Fruit fly (Drosophila melanogaster) whole organism, pupa: ENCODE results near the gene CG42238.

Source experiments
- CG10348 ChIP-seq: fragments of 200-800 bp; sonication (Bioruptor generic); IDR thresholded peaks from 2 replicates; pipeline ENCODE4 v1.3.6; 2022; ENCODE audit warnings: missing biosample characterization, missing genetic modification characterization
- CG12605 ChIP-seq: fragments of 200-800 bp; sonication (Bioruptor generic); IDR thresholded peaks from 2 replicates; pipeline ENCODE4 v1.3.6; 2022; ENCODE audit warnings: missing biosample characterization, missing genetic modification characterization
- CG13204 ChIP-seq: fragments of 200-800 bp; sonication (Bioruptor generic); optimal IDR thresholded peaks from 2 replicates; lab custom pipeline; 2018; ENCODE audit warnings: missing biosample characterization, mild to moderate bottlenecking, missing genetic modification characterization, moderate library complexity
- CG14655 ChIP-seq: fragments of 200-800 bp; sonication (Bioruptor generic); optimal IDR thresholded peaks from 3 replicates; lab custom pipeline; 2017; ENCODE audit warnings: mild to moderate bottlenecking, missing biosample characterization, missing genetic modification reagents, missing genetic modification characterization
- CG15710 ChIP-seq: fragments of 200-800 bp; sonication (Bioruptor generic); optimal IDR thresholded peaks from 2 replicates; lab custom pipeline; 2018; ENCODE audit warnings: missing biosample characterization, mild to moderate bottlenecking, missing genetic modification characterization, moderate library complexity
- CG17806 ChIP-seq: fragments of 200-800 bp; sonication (Bioruptor generic); optimal IDR thresholded peaks from 2 replicates; lab custom pipeline; 2018; ENCODE audit warnings: missing biosample characterization, mild to moderate bottlenecking, missing genetic modification characterization, moderate library complexity
- CG32121 ChIP-seq: fragments of 200-800 bp; sonication (Bioruptor generic); IDR thresholded peaks from 2 replicates; pipeline ENCODE4 v1.3.6; 2022; ENCODE audit warnings: missing biosample characterization, missing genetic modification characterization
- CG34367 ChIP-seq: fragments of 200-800 bp; sonication (Bioruptor generic); optimal IDR thresholded peaks from 2 replicates; lab custom pipeline; 2018; ENCODE audit warnings: missing biosample characterization, mild to moderate bottlenecking, missing genetic modification characterization
- CG4496 ChIP-seq: fragments of 200-800 bp; sonication (Bioruptor generic); IDR thresholded peaks from 3 replicates; pipeline ENCODE4 v1.3.6; 2022; ENCODE audit warnings: missing biosample characterization, missing genetic modification characterization
- CG8159 ChIP-seq: fragments of 200-800 bp; sonication (Bioruptor generic); optimal IDR thresholded peaks from 3 replicates; lab custom pipeline; 2018; ENCODE audit warnings: missing biosample characterization, mild to moderate bottlenecking, missing genetic modification characterization, moderate library complexity
- CG8301 ChIP-seq: fragments of 200-800 bp; sonication (Bioruptor generic); optimal IDR thresholded peaks from 2 replicates; lab custom pipeline; 2018; ENCODE audit warnings: missing biosample characterization, mild to moderate bottlenecking, missing genetic modification characterization
- CG9948 ChIP-seq: fragments of 200-800 bp; sonication (Bioruptor generic); optimal IDR thresholded peaks from 2 replicates; lab custom pipeline; 2018; ENCODE audit warnings: missing biosample characterization, mild to moderate bottlenecking, missing genetic modification characterization, moderate library complexity
- D1 ChIP-seq: fragments of 200-800 bp; sonication (Bioruptor generic); optimal IDR thresholded peaks from 2 replicates; lab custom pipeline; 2018; ENCODE audit warnings: missing biosample characterization, mild to moderate bottlenecking, missing genetic modification characterization, moderate library complexity
- EcR ChIP-seq: fragments of 200-800 bp; sonication (Bioruptor generic); optimal IDR thresholded peaks from 3 replicates; lab custom pipeline; 2019; ENCODE audit warnings: missing biosample characterization, missing genetic modification characterization, mild to moderate bottlenecking, moderate library complexity, missing genetic modification reagents
- Ets98B ChIP-seq: fragments of 200-800 bp; sonication (Bioruptor generic); IDR thresholded peaks from 2 replicates; pipeline ENCODE4 v1.3.6; 2022; ENCODE audit warnings: missing biosample characterization, missing genetic modification characterization
- Pif1A ChIP-seq: fragments of 200-800 bp; sonication (Bioruptor generic); optimal IDR thresholded peaks from 3 replicates; lab custom pipeline; 2016; ENCODE audit warnings: missing biosample characterization, missing genetic modification characterization
- Pif1B ChIP-seq: fragments of 200-800 bp; sonication (Bioruptor generic); optimal IDR thresholded peaks from 3 replicates; lab custom pipeline; 2016; ENCODE audit warnings: missing biosample characterization, missing genetic modification characterization
- Snoo ChIP-seq: fragments of 200-800 bp; sonication (Bioruptor generic); optimal IDR thresholded peaks from 3 replicates; lab custom pipeline; 2017; ENCODE audit warnings: missing biosample characterization, mild to moderate bottlenecking, missing genetic modification characterization, inconsistent platforms
- fd96Ca ChIP-seq: fragments of 200-800 bp; sonication (Bioruptor generic); IDR thresholded peaks from 3 replicates; pipeline ENCODE4 v1.3.6; 2022; ENCODE audit warnings: missing biosample characterization, missing genetic modification characterization
- gl ChIP-seq: fragments of 200-800 bp; sonication (Bioruptor generic); optimal IDR thresholded peaks from 2 replicates; lab custom pipeline; 2018; ENCODE audit warnings: missing biosample characterization, mild to moderate bottlenecking, missing genetic modification characterization
- rn ChIP-seq: fragments of 200-800 bp; sonication (Bioruptor generic); IDR thresholded peaks from 2 replicates; pipeline ENCODE4 v1.3.6; 2022; ENCODE audit warnings: missing biosample characterization, missing genetic modification characterization

Gene CG42238

DNA sequence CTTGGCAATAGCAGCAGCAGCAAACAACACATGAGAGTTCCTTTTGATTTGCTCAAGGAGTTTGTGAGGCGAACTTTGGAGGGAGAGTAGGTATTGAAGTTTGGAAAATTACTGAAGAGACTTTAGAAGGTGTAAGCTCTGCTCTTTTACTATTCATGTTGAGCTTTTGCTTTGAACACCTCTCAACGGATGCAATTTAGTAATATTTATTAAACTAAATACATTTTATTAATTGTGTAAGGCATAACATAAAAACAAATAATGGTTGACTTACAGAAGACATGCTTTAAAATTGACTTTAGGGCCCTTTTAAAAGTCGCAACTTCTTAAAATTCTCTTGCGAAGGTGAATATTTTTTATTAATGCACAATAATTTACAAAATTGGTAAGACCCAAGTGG lies 33.3 kb downstream of the CG42238 start:
- TF ChIP-seq Ets98B (GFP tag; lab: Robert Waterston, UW) = no peak
- no peak for TF ChIP-seq CG8301 (tag; lab: Kevin White, UChicago)
- no peak for TF ChIP-seq Snoo
- no peak for TF ChIP-seq CG10348
- no peak for TF ChIP-seq CG8159 (tag; lab: Kevin White, UChicago)
- no peak for TF ChIP-seq CG34367 (tag; lab: Kevin White, UChicago)
- no peak for TF ChIP-seq Pif1B (GFP tag; lab: Kevin White, UChicago)
- no peak for TF ChIP-seq CG15710 (tag; lab: Kevin White, UChicago)

DNA sequence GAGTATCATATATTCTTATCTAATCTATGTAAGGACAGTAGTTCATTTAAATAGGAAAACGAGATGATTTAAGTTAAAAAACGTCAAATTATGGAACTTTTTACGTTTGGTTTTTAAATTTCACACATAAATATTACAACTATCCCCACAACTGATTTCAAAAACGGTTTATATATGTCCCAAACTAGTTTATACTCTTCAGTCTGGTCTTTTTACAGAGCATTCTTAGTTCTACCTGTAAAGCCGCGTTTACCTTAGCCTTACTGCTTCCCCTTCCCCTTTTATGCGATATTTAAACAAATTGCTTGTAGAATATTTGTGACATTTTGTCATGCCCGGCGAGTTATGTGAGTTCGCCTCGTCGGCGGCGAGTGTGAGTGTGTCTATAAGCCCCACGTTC lies 35.8 kb downstream of the CG42238 start:
- TF ChIP-seq CG4496 (GFP tag; lab: Robert Waterston, UW) (no peak), Pif1B (GFP tag; lab: Kevin White, UChicago) (no peak), CG9948 (tag; lab: Kevin White, UChicago) (peak; percentile 20), CG8159 (tag; lab: Kevin White, UChicago) (peak; percentile 21), CG17806 (tag; lab: Kevin White, UChicago) (peak; percentile 8), CG14655 (peak; percentile 36), D1 (tag; lab: Kevin White, UChicago) (no peak), CG32121 (no peak), CG15710 (tag; lab: Kevin White, UChicago) (no peak), CG34367 (tag; lab: Kevin White, UChicago) (no peak), Pif1A (GFP tag; lab: Kevin White, UChicago) (no peak), rn (GFP tag; lab: Robert Waterston, UW) (no peak), CG12605 (GFP tag; lab: Robert Waterston, UW) (no peak), Ets98B (GFP tag; lab: Robert Waterston, UW) (no peak), CG10348 (no peak), CG8301 (tag; lab: Kevin White, UChicago) (peak; percentile 6), gl (tag; lab: Kevin White, UChicago) (no peak), CG13204 (no peak)
- TF ChIP-seq, all 21 proteins: peak for 5

DNA sequence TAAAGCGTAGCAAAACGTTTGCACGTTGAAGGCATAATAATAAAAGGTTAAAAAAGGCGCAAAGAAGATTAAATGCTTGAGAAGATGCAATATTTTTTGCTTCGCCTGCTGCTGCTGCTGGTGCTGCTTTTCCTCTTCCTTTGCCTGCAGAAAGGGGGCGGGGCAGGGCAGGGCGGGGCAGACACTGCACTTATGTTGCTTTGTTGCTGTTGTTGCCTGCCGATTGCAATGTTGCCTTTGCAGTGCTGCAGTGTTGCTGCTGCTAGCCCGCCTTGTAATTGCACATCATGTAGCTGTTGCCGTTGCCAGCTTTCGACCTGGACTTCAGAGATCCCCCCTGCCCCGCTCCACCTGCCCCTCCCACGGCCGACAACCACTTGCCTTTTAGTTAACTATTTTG lies 36.5 kb downstream of the CG42238 start:
- TF ChIP-seq fd96Ca (0 out of 3 replicates have a peak, but pooled peaks have one; percentile 26), rn (GFP tag; lab: Robert Waterston, UW) (no peak), CG13204 (peak; percentile 76), Ets98B (GFP tag; lab: Robert Waterston, UW) (no peak), Pif1B (GFP tag; lab: Kevin White, UChicago) (no peak), CG8159 (tag; lab: Kevin White, UChicago) (no peak), CG9948 (tag; lab: Kevin White, UChicago) (no peak), Snoo (no peak), D1 (tag; lab: Kevin White, UChicago) (no peak), CG8301 (tag; lab: Kevin White, UChicago) (no peak), CG34367 (tag; lab: Kevin White, UChicago) (no peak), CG14655 (no peak), CG32121 (no peak)

DNA sequence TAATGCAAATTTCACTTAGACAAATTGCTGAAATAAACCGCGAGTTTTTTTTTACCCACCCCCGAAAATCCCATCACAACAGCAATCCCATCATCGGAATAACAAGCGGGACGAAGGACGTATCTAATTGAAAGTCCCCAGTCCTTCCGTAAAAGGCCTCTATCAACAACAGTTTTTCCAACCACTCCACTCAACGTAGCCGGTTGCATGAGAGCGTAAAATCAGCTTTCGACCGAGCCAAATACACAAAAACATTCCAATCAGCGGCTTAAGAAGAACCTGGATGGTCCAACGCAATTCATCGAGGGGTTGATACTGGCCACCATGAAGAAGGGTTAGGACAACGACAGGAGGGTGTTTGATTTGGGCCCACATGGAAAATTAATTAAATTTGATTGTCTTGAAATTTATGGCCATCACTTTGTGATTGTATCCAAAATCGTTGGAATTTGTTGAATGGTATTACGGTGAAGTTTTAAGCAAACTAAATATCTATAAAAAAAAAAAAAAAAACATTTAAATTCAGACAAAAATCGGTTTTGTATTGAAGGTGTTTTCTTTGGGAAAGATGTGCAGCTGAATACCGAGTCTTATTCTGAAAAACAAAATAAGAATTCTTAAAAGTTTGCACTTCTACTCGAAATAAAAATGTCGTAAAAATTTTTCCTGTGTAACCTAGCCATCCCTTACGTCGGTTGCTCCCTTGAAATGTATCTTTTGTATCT lies 37.3 kb downstream of the CG42238 start:
- TF ChIP-seq CG4496 (GFP tag; lab: Robert Waterston, UW) (no peak), fd96Ca (no peak), CG32121 (no peak), CG12605 (GFP tag; lab: Robert Waterston, UW) (no peak), CG8301 (tag; lab: Kevin White, UChicago) (no peak), Pif1B (GFP tag; lab: Kevin White, UChicago) (peak; percentile 10), Ets98B (GFP tag; lab: Robert Waterston, UW) (no peak), CG8159 (tag; lab: Kevin White, UChicago) (peak; percentile 8), CG34367 (tag; lab: Kevin White, UChicago) (no peak), rn (GFP tag; lab: Robert Waterston, UW) (no peak), CG14655 (peak; percentile 8), CG9948 (tag; lab: Kevin White, UChicago) (peak; percentile 29), gl (tag; lab: Kevin White, UChicago) (no peak), CG17806 (tag; lab: Kevin White, UChicago) (peak; percentile 22), EcR (GFP tag; lab: Kevin White, UChicago) (no peak), Pif1A (GFP tag; lab: Kevin White, UChicago) (peak; percentile 22), CG10348 (no peak), Snoo (no peak), D1 (tag; lab: Kevin White, UChicago) (no peak), CG15710 (tag; lab: Kevin White, UChicago) (no peak), CG13204 (no peak)

DNA sequence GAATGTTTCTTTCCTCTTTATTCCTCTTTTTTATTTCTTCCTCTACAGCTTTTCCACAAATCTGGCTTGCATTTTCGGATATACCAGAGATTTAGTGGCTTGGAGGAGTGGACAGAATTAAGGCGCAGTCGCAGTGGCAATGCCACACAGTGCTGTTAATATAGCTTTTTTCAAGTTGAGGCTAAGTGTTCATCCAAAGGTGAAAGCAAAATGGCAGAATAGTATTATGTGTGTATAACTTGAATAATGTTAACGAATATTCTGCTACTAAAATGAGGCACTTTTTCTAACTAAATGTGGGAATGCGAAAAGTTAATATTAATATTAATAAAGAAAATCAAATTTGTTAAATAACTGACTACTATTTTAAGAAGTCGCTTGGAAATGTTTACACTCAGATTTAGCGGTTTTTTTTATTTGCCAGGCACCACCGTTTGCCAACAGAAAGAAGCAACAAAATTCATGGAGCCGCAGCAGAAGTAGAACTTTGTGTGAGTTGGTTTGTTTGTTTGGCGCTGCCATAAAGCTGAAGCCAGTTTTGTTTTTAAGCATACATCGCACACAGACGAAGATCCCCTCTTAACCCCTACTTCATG lies 38.7 kb downstream of the CG42238 start:
- TF ChIP-seq CG8159 (tag; lab: Kevin White, UChicago) = peak; percentile 47
- TF ChIP-seq CG8301 (tag; lab: Kevin White, UChicago) = peak; percentile 18
- no peak for TF ChIP-seq CG34367 (tag; lab: Kevin White, UChicago)
- no peak for TF ChIP-seq gl (tag; lab: Kevin White, UChicago)
- peak; percentile 32 for TF ChIP-seq CG14655
